Fruit fly (Drosophila melanogaster): Measurements from ENCODE around the gene Prosbeta4.

DNA sequence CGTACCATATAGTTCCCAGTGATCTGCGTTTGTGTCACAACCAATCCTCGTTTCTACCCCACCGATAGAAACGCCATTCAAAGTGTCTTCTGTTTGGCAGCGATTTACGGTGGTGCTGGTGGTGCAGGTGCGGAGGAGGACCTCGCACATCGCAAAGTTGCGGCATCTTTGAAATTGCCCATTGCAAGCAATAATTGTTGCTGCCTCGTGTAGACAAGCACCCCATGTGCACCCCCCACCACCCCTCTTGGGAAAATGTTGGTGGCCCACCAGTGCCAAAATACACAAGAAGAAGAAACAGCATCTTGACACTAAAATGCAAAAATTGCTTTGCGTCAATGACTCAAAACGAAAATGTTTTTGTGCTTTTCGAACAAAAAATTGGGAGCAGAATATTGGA is 32.5 kb upstream of the Prosbeta4 start:
- no peak for TF ChIP-seq caup (GFP tag; optimal IDR thresholded peaks at IDR 0.05; ENCODE audit: severe bottlenecking)
- TF ChIP-seq inv (GFP tag; IDR thresholded peaks at IDR 0.05; ENCODE audit: partially characterized antibody) = no peak
- no peak for TF ChIP-seq sim (GFP tag; IDR thresholded peaks at IDR 0.05)
- TF ChIP-seq NFAT (GFP tag; IDR thresholded peaks at IDR 0.05) = no peak

Data from whole organism, embryonic.